Fruit fly (Drosophila melanogaster) whole organism, prepupa: ENCODE results near the gene glo.

Experiments
- Blimp-1 ChIP-seq: fragments of 200-800 bp; sonication (Bioruptor generic); optimal IDR thresholded peaks from 3 replicates; lab custom pipeline; 2017; ENCODE audit warnings: missing biosample characterization, missing genetic modification characterization, mild to moderate bottlenecking, moderate library complexity, missing genetic modification reagents
- CG11294 ChIP-seq: fragments of 200-800 bp; sonication (Bioruptor generic); IDR thresholded peaks from 2 replicates; pipeline ENCODE4 v1.3.6; 2022; ENCODE audit warnings: missing biosample characterization, missing genetic modification characterization
- CG11902 ChIP-seq: fragments of 200-800 bp; sonication (Bioruptor generic); optimal IDR thresholded peaks from 3 replicates; lab custom pipeline; 2016; ENCODE audit warnings: missing biosample characterization, missing genetic modification characterization
- CG15336 ChIP-seq: fragments of 200-800 bp; sonication (Bioruptor generic); IDR thresholded peaks from 2 replicates; pipeline ENCODE4 v1.3.6; 2022; ENCODE audit warnings: missing biosample characterization, missing genetic modification characterization
- CG1621 ChIP-seq: fragments of 200-800 bp; sonication (Bioruptor generic); optimal IDR thresholded peaks from 3 replicates; lab custom pipeline; 2018; ENCODE audit warnings: missing biosample characterization, mild to moderate bottlenecking, missing genetic modification characterization
- CG3032 ChIP-seq: fragments of 200-800 bp; optimal IDR thresholded peaks from 2 replicates; lab custom pipeline; 2019; ENCODE audit warnings: missing biosample characterization, mild to moderate bottlenecking, missing genetic modification characterization, moderate library complexity
- CG31627 ChIP-seq: fragments of 200-800 bp; sonication (Bioruptor generic); optimal IDR thresholded peaks from 3 replicates; lab custom pipeline; 2016; ENCODE audit warnings: missing biosample characterization, missing genetic modification characterization
- CG32006 ChIP-seq: fragments of 200-800 bp; sonication (Bioruptor generic); optimal IDR thresholded peaks from 3 replicates; lab custom pipeline; 2017; ENCODE audit warnings: missing biosample characterization, mild to moderate bottlenecking, missing genetic modification characterization
- CG34406 ChIP-seq: fragments of 200-800 bp; sonication (Bioruptor generic); optimal IDR thresholded peaks from 3 replicates; lab custom pipeline; 2016; ENCODE audit warnings: missing biosample characterization, missing genetic modification characterization
- CG3919 ChIP-seq: fragments of 200-800 bp; sonication (Bioruptor generic); optimal IDR thresholded peaks from 3 replicates; lab custom pipeline; 2016; ENCODE audit warnings: missing biosample characterization, missing genetic modification characterization
- CG4318 ChIP-seq: fragments of 200-800 bp; sonication (Bioruptor generic); optimal IDR thresholded peaks from 3 replicates; lab custom pipeline; 2017; ENCODE audit warnings: missing biosample characterization, mild to moderate bottlenecking, missing genetic modification characterization
- CG6163 ChIP-seq: fragments of 200-800 bp; sonication (Bioruptor generic); IDR thresholded peaks from 3 replicates; pipeline ENCODE4 v1.3.6; 2022; ENCODE audit warnings: missing biosample characterization, missing genetic modification characterization
- CG6276 ChIP-seq: fragments of 200-800 bp; sonication (Bioruptor generic); optimal IDR thresholded peaks from 2 replicates; lab custom pipeline; 2017; ENCODE audit warnings: missing biosample characterization, mild to moderate bottlenecking, missing genetic modification characterization
- CG6792 ChIP-seq: fragments of 200-800 bp; sonication (Bioruptor generic); optimal IDR thresholded peaks from 3 replicates; lab custom pipeline; 2016; ENCODE audit warnings: missing biosample characterization, missing genetic modification characterization
- CG6808 ChIP-seq: fragments of 200-800 bp; sonication (Bioruptor generic); optimal IDR thresholded peaks from 3 replicates; lab custom pipeline; 2017; ENCODE audit warnings: missing biosample characterization, missing genetic modification characterization, mild to moderate bottlenecking, moderate library complexity, missing genetic modification reagents
- CG6854 ChIP-seq: fragments of 200-800 bp; sonication (Bioruptor generic); optimal IDR thresholded peaks from 2 replicates; lab custom pipeline; 2017; ENCODE audit warnings: missing biosample characterization, mild to moderate bottlenecking, missing genetic modification characterization
- CG7368 ChIP-seq: fragments of 200-800 bp; sonication (Bioruptor generic); optimal IDR thresholded peaks from 3 replicates; lab custom pipeline; 2016; ENCODE audit warnings: missing biosample characterization, missing genetic modification characterization
- CG8119 ChIP-seq: fragments of 200-800 bp; sonication (Bioruptor generic); IDR thresholded peaks from 3 replicates; pipeline ENCODE4 v1.3.6; 2022; ENCODE audit warnings: missing biosample characterization, missing genetic modification characterization
- CG8319 ChIP-seq: fragments of 200-800 bp; sonication (Bioruptor generic); optimal IDR thresholded peaks from 3 replicates; lab custom pipeline; 2016; ENCODE audit warnings: missing biosample characterization, missing genetic modification characterization
- Eip75B ChIP-seq: fragments of 200-800 bp; sonication (Bioruptor generic); optimal IDR thresholded peaks from 3 replicates; lab custom pipeline; 2016; ENCODE audit warnings: missing biosample characterization, missing genetic modification characterization
- Eip78C ChIP-seq: fragments of 200-800 bp; sonication (Bioruptor generic); peaks from one replicate; lab custom pipeline; 2016; ENCODE audit warnings: missing biosample characterization, missing genetic modification characterization
- Eip93F ChIP-seq: fragments of 200-800 bp; sonication (Bioruptor generic); optimal IDR thresholded peaks from 2 replicates; lab custom pipeline; 2016; ENCODE audit warnings: missing biosample characterization, mild to moderate bottlenecking, missing genetic modification characterization
- Ets21C ChIP-seq: fragments of 200-800 bp; sonication (Bioruptor generic); optimal IDR thresholded peaks from 3 replicates; lab custom pipeline; 2016; ENCODE audit warnings: missing biosample characterization, missing genetic modification characterization
- Ets96B ChIP-seq: fragments of 200-800 bp; optimal IDR thresholded peaks from 2 replicates; lab custom pipeline; 2019; ENCODE audit warnings: missing biosample characterization, mild to moderate bottlenecking, missing genetic modification characterization, moderate library complexity
- Gug ChIP-seq: fragments of 200-800 bp; sonication (Bioruptor generic); IDR thresholded peaks from 2 replicates; pipeline ENCODE4 v1.3.6; 2022; ENCODE audit warnings: missing biosample characterization, missing genetic modification characterization
- Hr39 ChIP-seq: fragments of 200-800 bp; sonication (Bioruptor generic); optimal IDR thresholded peaks from 2 replicates; lab custom pipeline; 2016; ENCODE audit warnings: missing biosample characterization, missing genetic modification characterization
- Hr4 ChIP-seq: fragments of 200-800 bp; sonication (Bioruptor generic); optimal IDR thresholded peaks from 3 replicates; lab custom pipeline; 2016; ENCODE audit warnings: missing biosample characterization, missing genetic modification characterization
- Lpt ChIP-seq: fragments of 200-800 bp; sonication (Bioruptor generic); optimal IDR thresholded peaks from 3 replicates; lab custom pipeline; 2016; ENCODE audit warnings: missing biosample characterization, missing genetic modification characterization
- Met ChIP-seq: fragments of 200-800 bp; sonication (Bioruptor generic); optimal IDR thresholded peaks from 3 replicates; lab custom pipeline; 2016; ENCODE audit warnings: missing biosample characterization, missing genetic modification characterization
- OdsH ChIP-seq: fragments of 200-800 bp; sonication (Bioruptor generic); optimal IDR thresholded peaks from 3 replicates; lab custom pipeline; 2016; ENCODE audit warnings: missing biosample characterization, missing genetic modification characterization
- Smox ChIP-seq: fragments of 200-800 bp; sonication (Bioruptor generic); optimal IDR thresholded peaks from 3 replicates; lab custom pipeline; 2016; ENCODE audit warnings: missing biosample characterization, missing genetic modification characterization
- Sox14 ChIP-seq: fragments of 200-800 bp; sonication (Bioruptor generic); optimal IDR thresholded peaks from 3 replicates; lab custom pipeline; 2016; ENCODE audit warnings: missing biosample characterization, missing genetic modification characterization
- Sox15 ChIP-seq: fragments of 200-800 bp; sonication (Bioruptor generic); optimal IDR thresholded peaks from 3 replicates; lab custom pipeline; 2016; ENCODE audit warnings: missing biosample characterization, missing genetic modification characterization
- achi ChIP-seq: fragments of 200-800 bp; sonication (Bioruptor generic); optimal IDR thresholded peaks from 3 replicates; lab custom pipeline; 2016; ENCODE audit warnings: missing biosample characterization, missing genetic modification characterization
- acj6 ChIP-seq: fragments of 200-800 bp; sonication (Bioruptor generic); optimal IDR thresholded peaks from 3 replicates; lab custom pipeline; 2016; ENCODE audit warnings: missing biosample characterization, missing genetic modification characterization
- cyc ChIP-seq: fragments of 200-800 bp; sonication (Bioruptor generic); optimal IDR thresholded peaks from 3 replicates; lab custom pipeline; 2016; ENCODE audit warnings: missing biosample characterization, missing genetic modification characterization
- dac ChIP-seq: fragments of 200-800 bp; sonication (Bioruptor generic); optimal IDR thresholded peaks from 2 replicates; lab custom pipeline; 2017; ENCODE audit warnings: missing biosample characterization, mild to moderate bottlenecking, missing genetic modification characterization
- dsx ChIP-seq: fragments of 200-800 bp; optimal IDR thresholded peaks from 3 replicates; lab custom pipeline; 2019; ENCODE audit warnings: missing biosample characterization, mild to moderate bottlenecking, missing genetic modification characterization, moderate library complexity; ENCODE audit not compliant: poor library complexity, severe bottlenecking
- eg ChIP-seq: fragments of 200-800 bp; sonication (Bioruptor generic); IDR thresholded peaks from 3 replicates; pipeline ENCODE4 v1.3.6; 2022; ENCODE audit warnings: missing biosample characterization, missing genetic modification characterization
- esn ChIP-seq: fragments of 200-800 bp; sonication (Bioruptor generic); optimal IDR thresholded peaks from 2 replicates; lab custom pipeline; 2016; ENCODE audit warnings: missing biosample characterization, mild to moderate bottlenecking, missing genetic modification characterization, moderate library complexity
- fd85E ChIP-seq: fragments of 200-800 bp; sonication (Bioruptor generic); optimal IDR thresholded peaks from 3 replicates; lab custom pipeline; 2016; ENCODE audit warnings: missing biosample characterization, missing genetic modification characterization
- fkh ChIP-seq: fragments of 200-800 bp; sonication (Bioruptor generic); optimal IDR thresholded peaks from 3 replicates; lab custom pipeline; 2017; ENCODE audit warnings: missing biosample characterization, mild to moderate bottlenecking, missing genetic modification characterization, moderate library complexity
- lz ChIP-seq: fragments of 200-800 bp; sonication (Bioruptor generic); optimal IDR thresholded peaks from 3 replicates; lab custom pipeline; 2016; ENCODE audit warnings: missing biosample characterization, missing genetic modification characterization
- net ChIP-seq: fragments of 200-800 bp; sonication (Bioruptor generic); optimal IDR thresholded peaks from 3 replicates; lab custom pipeline; 2016; ENCODE audit warnings: missing biosample characterization, missing genetic modification characterization
- pdm3 ChIP-seq: fragments of 200-800 bp; sonication (Bioruptor generic); optimal IDR thresholded peaks from 3 replicates; lab custom pipeline; 2016; ENCODE audit warnings: missing biosample characterization, missing genetic modification characterization
- spab ChIP-seq: fragments of 200-800 bp; sonication (Bioruptor generic); optimal IDR thresholded peaks from 2 replicates; lab custom pipeline; 2017; ENCODE audit warnings: missing biosample characterization, mild to moderate bottlenecking, missing genetic modification characterization, missing genetic modification reagents
- svp ChIP-seq: fragments of 200-800 bp; sonication (Bioruptor generic); peaks from one replicate; lab custom pipeline; 2016; ENCODE audit warnings: missing biosample characterization, missing genetic modification characterization
- topi ChIP-seq: fragments of 200-800 bp; sonication (Bioruptor generic); optimal IDR thresholded peaks from 3 replicates; lab custom pipeline; 2016; ENCODE audit warnings: missing biosample characterization, missing genetic modification characterization
- vri ChIP-seq: fragments of 200-800 bp; sonication (Bioruptor generic); optimal IDR thresholded peaks from 3 replicates; lab custom pipeline; 2016; ENCODE audit warnings: missing biosample characterization, mild to moderate bottlenecking, missing genetic modification characterization

Gene glo

dm6 chr3R:11818930-11819639, at the start of gene glo, which contains the start of gene COX5A:
glo (minus strand) TSS chr3R:11819420.
COX5A (plus strand) TSS chr3R:11819359.
- TF ChIP-seq CG6163 (GFP tag; lab: Robert Waterston, UW): peak; percentile 69
- peak; percentile 76 for TF ChIP-seq esn (GFP tag; lab: Kevin White, UChicago)
- TF ChIP-seq vri: peak; percentile 88
- TF ChIP-seq Eip78C (GFP tag; lab: Kevin White, UChicago): peak; percentile 84
- TF ChIP-seq CG7368 (GFP tag; lab: Kevin White, UChicago): no peak
- TF ChIP-seq Lpt (GFP tag; lab: Kevin White, UChicago): peak; percentile 50
- TF ChIP-seq CG6792 (GFP tag; lab: Kevin White, UChicago): peak; percentile 51
- TF ChIP-seq CG3032 (tag; lab: Kevin White, UChicago): peak; percentile 52
- peak; percentile 34 for TF ChIP-seq fkh (GFP tag; lab: Kevin White, UChicago)
- no peak for TF ChIP-seq Eip93F (GFP tag; lab: Kevin White, UChicago)
- peak; percentile 15 for TF ChIP-seq dac
- peak; percentile 54 for TF ChIP-seq Sox15 (GFP tag; lab: Kevin White, UChicago)
- TF ChIP-seq Hr39 (GFP tag; lab: Kevin White, UChicago): peak; percentile 74
- peak; percentile 67 for TF ChIP-seq lz
- no peak for TF ChIP-seq CG11902 (GFP tag; lab: Kevin White, UChicago)
- peak; percentile 48; the same call in 1 of the 3 replicates for TF ChIP-seq CG8119
- TF ChIP-seq CG32006 (GFP tag; lab: Kevin White, UChicago): no peak
- peak; percentile 72 for TF ChIP-seq Smox
- no peak for TF ChIP-seq dsx (GFP tag; lab: Kevin White, UChicago)
- no peak for TF ChIP-seq CG6808
- TF ChIP-seq Blimp-1 (GFP tag; lab: Kevin White, UChicago): no peak
- peak; percentile 79 for TF ChIP-seq Sox14
- TF ChIP-seq CG6276: no peak
- peak; percentile 67 for TF ChIP-seq CG15336 (GFP tag; lab: Robert Waterston, UW)
- TF ChIP-seq eg (GFP tag; lab: Robert Waterston, UW): no peak; the same call in 2 of the 3 replicates
- TF ChIP-seq Ets21C (GFP tag; lab: Kevin White, UChicago): peak; percentile 66
- TF ChIP-seq Gug: no peak
- TF ChIP-seq fd85E: peak; percentile 43
- peak; percentile 56 for TF ChIP-seq CG3919 (GFP tag; lab: Kevin White, UChicago)
- TF ChIP-seq CG34406 (GFP tag; lab: Kevin White, UChicago): peak; percentile 17
- TF ChIP-seq CG1621 (tag; lab: Kevin White, UChicago): peak; percentile 34
- TF ChIP-seq svp: peak; percentile 63
- no peak for TF ChIP-seq CG4318 (GFP tag; lab: Kevin White, UChicago)
- peak; percentile 80 for TF ChIP-seq CG31627
- TF ChIP-seq cyc (GFP tag; lab: Kevin White, UChicago): peak; percentile 65
- TF ChIP-seq CG6854 (GFP tag; lab: Kevin White, UChicago): peak; percentile 24
- TF ChIP-seq Met (GFP tag; lab: Kevin White, UChicago): no peak
- no peak for TF ChIP-seq CG8319 (GFP tag; lab: Kevin White, UChicago)
- TF ChIP-seq achi (GFP tag; lab: Kevin White, UChicago): peak; percentile 99
- no peak for TF ChIP-seq pdm3 (GFP tag; lab: Kevin White, UChicago)
- TF ChIP-seq Hr4 (GFP tag; lab: Kevin White, UChicago): peak; percentile 76
- TF ChIP-seq spab: no peak
- TF ChIP-seq Ets96B (tag; lab: Kevin White, UChicago): no peak
- TF ChIP-seq acj6: peak; percentile 54
- TF ChIP-seq net (GFP tag; lab: Kevin White, UChicago): no peak
- TF ChIP-seq CG11294 (GFP tag; lab: Robert Waterston, UW): no peak
- TF ChIP-seq topi: peak; percentile 57
- TF ChIP-seq OdsH (GFP tag; lab: Kevin White, UChicago): peak; percentile 75
- peak; percentile 68 for TF ChIP-seq Eip75B (GFP tag; lab: Kevin White, UChicago)
- TF ChIP-seq, all 60 proteins: peak for 31
